Worm (Caenorhabditis elegans) whole organism, midembryonic: Measurements from ENCODE around the gene nhr-255.

Experiments used
- med-1 ChIP-seq: sonication (generic microtip); optimal IDR thresholded peaks from 2 replicates; lab custom pipeline; 2017; ENCODE audit warnings: missing genetic modification characterization, mild to moderate bottlenecking, missing compliant biosample characterization, antibody characterized with exemption, missing genetic modification reagents; ENCODE audit not compliant: insufficient read depth
- ref-1 ChIP-seq: fragments of 200-800 bp; sonication (Bioruptor generic); conservative IDR thresholded peaks from 2 replicates; pipeline ENCODE4 v1.3.6; 2022; ENCODE audit warnings: missing genetic modification reagents, missing genetic modification characterization, missing compliant biosample characterization
- ztf-29 ChIP-seq: fragments of 200-800 bp; sonication (Bioruptor generic); IDR thresholded peaks from 2 replicates; pipeline ENCODE4 v1.3.6; 2022; ENCODE audit warnings: missing genetic modification reagents, missing genetic modification characterization, missing compliant biosample characterization

ce11 chrX:15730342-15730741 is 12.1 kb upstream of the nhr-255 start:
- no peak for TF ChIP-seq ztf-29
- TF ChIP-seq med-1 (GFP tag; lab: Kevin White, UChicago) = no peak
- TF ChIP-seq ref-1 (GFP tag; lab: Robert Waterston, UW) = no peak
